Fruit fly (Drosophila melanogaster) whole organism, prepupa: Measurements from ENCODE around the gene CG15408.
A peak's percentile ranks its signal among the peaks of the same experiment; 100 is the strongest.

ENCODE experiments used
- CG10631 ChIP-seq: fragments of 200-800 bp; sonication (Bioruptor generic); optimal IDR thresholded peaks from 2 replicates; lab custom pipeline; 2016; ENCODE audit warnings: missing biosample characterization, missing genetic modification characterization
- CG11762 ChIP-seq: fragments of 200-800 bp; sonication (Bioruptor generic); optimal IDR thresholded peaks from 3 replicates; lab custom pipeline; 2016; ENCODE audit warnings: missing biosample characterization, missing genetic modification characterization; ENCODE audit not compliant: insufficient read depth
- CG6792 ChIP-seq: fragments of 200-800 bp; sonication (Bioruptor generic); optimal IDR thresholded peaks from 3 replicates; lab custom pipeline; 2016; ENCODE audit warnings: missing biosample characterization, missing genetic modification characterization
- CG8632 ChIP-seq: fragments of 200-800 bp; sonication (Bioruptor generic); optimal IDR thresholded peaks from 3 replicates; lab custom pipeline; 2016; ENCODE audit warnings: missing biosample characterization, missing genetic modification characterization
- CG9139 ChIP-seq: fragments of 200-800 bp; sonication (Bioruptor generic); optimal IDR thresholded peaks from 3 replicates; lab custom pipeline; 2017; ENCODE audit warnings: missing biosample characterization, mild to moderate bottlenecking, missing genetic modification characterization
- Eip75B ChIP-seq: fragments of 200-800 bp; sonication (Bioruptor generic); optimal IDR thresholded peaks from 3 replicates; lab custom pipeline; 2016; ENCODE audit warnings: missing biosample characterization, missing genetic modification characterization
- Gug ChIP-seq: fragments of 200-800 bp; sonication (Bioruptor generic); IDR thresholded peaks from 2 replicates; pipeline ENCODE4 v1.3.6; 2022; ENCODE audit warnings: missing biosample characterization, missing genetic modification characterization
- Lpt ChIP-seq: fragments of 200-800 bp; sonication (Bioruptor generic); optimal IDR thresholded peaks from 3 replicates; lab custom pipeline; 2016; ENCODE audit warnings: missing biosample characterization, missing genetic modification characterization
- Sox102F ChIP-seq: fragments of 200-800 bp; sonication (Bioruptor generic); optimal IDR thresholded peaks from 2 replicates; lab custom pipeline; 2016; ENCODE audit warnings: missing biosample characterization, mild to moderate bottlenecking, missing genetic modification characterization
- cyc ChIP-seq: fragments of 200-800 bp; sonication (Bioruptor generic); optimal IDR thresholded peaks from 3 replicates; lab custom pipeline; 2016; ENCODE audit warnings: missing biosample characterization, missing genetic modification characterization
- esn ChIP-seq: fragments of 200-800 bp; sonication (Bioruptor generic); optimal IDR thresholded peaks from 2 replicates; lab custom pipeline; 2016; ENCODE audit warnings: missing biosample characterization, mild to moderate bottlenecking, missing genetic modification characterization, moderate library complexity
- pdm3 ChIP-seq: fragments of 200-800 bp; sonication (Bioruptor generic); optimal IDR thresholded peaks from 3 replicates; lab custom pipeline; 2016; ENCODE audit warnings: missing biosample characterization, missing genetic modification characterization
- salr ChIP-seq, 2 experiments: fragments of 200-800 bp; sonication (Bioruptor generic); optimal IDR thresholded peaks; 3 replicates each; lab custom pipeline; 2016 to 2018; ENCODE audit warnings: missing biosample characterization in 2 of 2, missing genetic modification characterization in 2 of 2, mild to moderate bottlenecking in 1 of 2

DNA sequence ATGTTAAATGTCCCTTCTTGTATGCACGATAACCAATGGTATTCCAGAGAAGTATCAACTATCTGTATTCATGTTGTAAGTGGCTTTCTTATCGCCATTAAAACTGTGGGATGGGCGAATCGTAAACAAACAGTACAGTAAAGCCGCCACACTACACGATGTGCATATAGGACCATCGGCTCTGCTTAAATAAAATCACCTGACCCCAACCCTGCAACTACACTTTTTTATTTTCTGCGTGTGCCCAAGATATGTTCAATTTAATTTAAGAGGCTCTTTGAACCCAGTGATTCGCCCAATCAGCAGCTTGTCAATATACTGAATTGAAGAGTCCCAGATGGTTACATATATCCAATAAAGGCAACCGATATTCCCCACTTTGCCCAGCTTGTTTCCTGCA is 32.8 kb upstream of the CG15408 start:
- peak; percentile 14 for TF ChIP-seq CG10631
- TF ChIP-seq CG6792 (GFP tag; lab: Kevin White, UChicago), result no peak
- no peak for TF ChIP-seq cyc (GFP tag; lab: Kevin White, UChicago)
- peak; percentile 5 for TF ChIP-seq CG9139 (GFP tag; lab: Kevin White, UChicago)
- peak; percentile 11 for TF ChIP-seq pdm3 (GFP tag; lab: Kevin White, UChicago)
- no peak for TF ChIP-seq Sox102F (GFP tag; lab: Kevin White, UChicago)
- TF ChIP-seq Lpt (GFP tag; lab: Kevin White, UChicago), result peak; percentile 30
- TF ChIP-seq Gug (GFP tag; lab: Robert Waterston, UW), result no peak
- no peak for TF ChIP-seq CG8632 (GFP tag; lab: Kevin White, UChicago)
- TF ChIP-seq salr (GFP tag; optimal IDR thresholded peaks at IDR 0.05; lab: Kevin White, UChicago), result no peak
- no peak for TF ChIP-seq esn (GFP tag; lab: Kevin White, UChicago)
- no peak for TF ChIP-seq Eip75B (GFP tag; lab: Kevin White, UChicago)
- TF ChIP-seq CG11762 (GFP tag; lab: Kevin White, UChicago), result no peak
